Fruit fly (Drosophila melanogaster): Measurements from ENCODE around the gene PGRP-LD.
A peak's percentile ranks its signal among the peaks of the same experiment; 100 is the strongest.

PGRP-LD gene

DNA sequence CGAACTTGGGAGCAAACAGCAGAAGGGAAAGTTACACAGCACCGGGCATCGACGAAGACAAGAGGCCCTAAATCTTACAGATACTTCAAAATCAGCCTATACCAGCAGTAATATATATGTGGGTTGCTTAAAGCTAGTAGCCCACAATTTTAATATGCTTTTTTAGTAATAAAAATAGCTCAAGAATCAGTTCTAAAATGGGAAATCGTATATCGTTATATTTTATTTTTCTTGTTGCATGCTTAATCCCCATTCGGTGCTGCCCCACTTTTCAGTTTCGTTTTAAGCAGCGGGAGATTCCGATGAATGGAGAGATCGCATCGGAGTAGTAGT lies 28.2 kb downstream of the PGRP-LD start (continued):
- TF ChIP-seq her (GFP tag; optimal IDR thresholded peaks at IDR 0.05), result no peak
- TF ChIP-seq CG8281 (tag; optimal IDR thresholded peaks at IDR 0.05), result no peak
- peak; percentile 4 to 43 for TF ChIP-seq Pdp1 (GFP tag; optimal IDR thresholded peaks at IDR 0.05)
- TF ChIP-seq CG10979 (tag; optimal IDR thresholded peaks at IDR 0.05), result peak; percentile 1
- peak; percentile 29 to 54 for TF ChIP-seq bsh (GFP tag; optimal IDR thresholded peaks at IDR 0.05)
- no peak for TF ChIP-seq CG14050 (GFP tag; IDR thresholded peaks at IDR 0.05)
- TF ChIP-seq slbo (GFP tag; IDR thresholded peaks at IDR 0.05), result 0 out of 2 replicates have a peak, but pooled peaks have one; percentile 18
- TF ChIP-seq cad (GFP tag; optimal IDR thresholded peaks at IDR 0.05), result no peak
- no peak for TF ChIP-seq jumu (GFP tag; optimal IDR thresholded peaks at IDR 0.05)
- peak; percentile 1 for TF ChIP-seq fd3F (GFP tag; optimal IDR thresholded peaks at IDR 0.05)
- TF ChIP-seq D19B (GFP tag; optimal IDR thresholded peaks at IDR 0.05), result peak; percentile 2
- 0 out of 3 replicates have a peak, but pooled peaks have one; percentile 29 for TF ChIP-seq zfh1 (GFP tag; IDR thresholded peaks at IDR 0.05)
- TF ChIP-seq Blimp-1 (GFP tag; optimal IDR thresholded peaks at IDR 0.05), result peak; percentile 47
- TF ChIP-seq dysf (GFP tag; IDR thresholded peaks at IDR 0.05), result peak; percentile 57; the same call in 2 of the 3 replicates
- TF ChIP-seq MTF-1 (GFP tag; optimal IDR thresholded peaks at IDR 0.05; ENCODE audit: borderline replicate concordance), result no peak
- peak; percentile 37 for TF ChIP-seq CG2120 (GFP tag; optimal IDR thresholded peaks at IDR 0.05)
- no peak for TF ChIP-seq sima (GFP tag; optimal IDR thresholded peaks at IDR 0.05)
- TF ChIP-seq phol (tag; optimal IDR thresholded peaks at IDR 0.05), result peak; percentile 36
- no peak for TF ChIP-seq Dref (GFP tag; IDR thresholded peaks at IDR 0.05)
- no peak for TF ChIP-seq CG7271 (tag; optimal IDR thresholded peaks at IDR 0.05)
- peak; percentile 63 for TF ChIP-seq CG11504 (tag; optimal IDR thresholded peaks at IDR 0.05)
- peak; percentile 56; the same call in 1 of the 2 replicates for TF ChIP-seq ara (GFP tag; IDR thresholded peaks at IDR 0.05)
- no peak for TF ChIP-seq MESR4 (GFP tag; optimal IDR thresholded peaks at IDR 0.05)
- no peak for TF ChIP-seq CHES-1-like (GFP tag; optimal IDR thresholded peaks at IDR 0.05)
- TF ChIP-seq CG16863 (GFP tag; optimal IDR thresholded peaks at IDR 0.05), result no peak
- TF ChIP-seq dm (GFP tag; optimal IDR thresholded peaks at IDR 0.05), result no peak
- TF ChIP-seq Ada2b (GFP tag; IDR thresholded peaks at IDR 0.05), result peak; percentile 36; the same call in 1 of the 2 replicates
- peak; percentile 39 for TF ChIP-seq grau (tag; optimal IDR thresholded peaks at IDR 0.05)
- TF ChIP-seq CG7357 (GFP tag; IDR thresholded peaks at IDR 0.05), result 0 out of 3 replicates have a peak, but pooled peaks have one; percentile 17
- TF ChIP-seq CG7786 (GFP tag; optimal IDR thresholded peaks at IDR 0.05), result no peak
- TF ChIP-seq wek (GFP tag; optimal IDR thresholded peaks at IDR 0.05), result no peak
- no peak for TF ChIP-seq CG3065 (GFP tag; optimal IDR thresholded peaks at IDR 0.05)
- peak; percentile 44 for TF ChIP-seq CG3281 (GFP tag; optimal IDR thresholded peaks at IDR 0.05)
- TF ChIP-seq bcd (GFP tag; optimal IDR thresholded peaks at IDR 0.05), result peak; percentile 28
- TF ChIP-seq CG17385 (GFP tag; optimal IDR thresholded peaks at IDR 0.05), result peak; percentile 26
- no peak for TF ChIP-seq sens-2 (GFP tag; IDR thresholded peaks at IDR 0.05)
- no peak for TF ChIP-seq CG8388 (GFP tag; optimal IDR thresholded peaks at IDR 0.05)
- peak; percentile 33 for TF ChIP-seq CG15269 (tag; optimal IDR thresholded peaks at IDR 0.05)
- no peak for TF ChIP-seq CG12155 (GFP tag; optimal IDR thresholded peaks at IDR 0.05)
- TF ChIP-seq hkb (optimal IDR thresholded peaks at IDR 0.05), result no peak
- no peak for TF ChIP-seq hkb (GFP tag; IDR thresholded peaks at IDR 0.05)
- peak; percentile 23; the same call in 1 of the 2 replicates for TF ChIP-seq CG9215 (GFP tag; IDR thresholded peaks at IDR 0.05)
- TF ChIP-seq CG8924 (tag; optimal IDR thresholded peaks at IDR 0.05), result peak; percentile 17
- no peak for TF ChIP-seq CG7556 (GFP tag; optimal IDR thresholded peaks at IDR 0.05)
- TF ChIP-seq CG17829 (tag; optimal IDR thresholded peaks at IDR 0.05), result no peak
- TF ChIP-seq CG1832 (GFP tag; optimal IDR thresholded peaks at IDR 0.05), result no peak
- TF ChIP-seq CG18599 (GFP tag; optimal IDR thresholded peaks at IDR 0.05), result peak; percentile 45
- TF ChIP-seq CG9727 (GFP tag; optimal IDR thresholded peaks at IDR 0.05), result peak; percentile 14
- TF ChIP-seq CG42726 (GFP tag; IDR thresholded peaks at IDR 0.05; ENCODE audit: partially characterized antibody), result no peak
- TF ChIP-seq CG4707 (GFP tag; optimal IDR thresholded peaks at IDR 0.05), result no peak
- no peak for TF ChIP-seq HLH54F (GFP tag; optimal IDR thresholded peaks at IDR 0.05)
